Worm (Caenorhabditis elegans) whole organism, L4 larva: Measurements from ENCODE around the gene sup-1.
A peak's percentile ranks its signal among the peaks of the same experiment; 100 is the strongest.

ENCODE experiments used
- F10B5.3 ChIP-seq: sonication (generic microtip); optimal IDR thresholded peaks from 2 replicates; lab custom pipeline; 2016; ENCODE audit warnings: mild to moderate bottlenecking, missing genetic modification characterization, missing compliant biosample characterization
- F44E2.7 ChIP-seq: fragments of 200-800 bp; sonication (Bioruptor generic); IDR thresholded peaks from 2 replicates; pipeline ENCODE4 v2.1.2; 2022; ENCODE audit warnings: missing genetic modification characterization, missing compliant biosample characterization
- Y48G9A.11 ChIP-seq: fragments of 200-800 bp; sonication (Bioruptor generic); IDR thresholded peaks from 2 replicates; pipeline ENCODE4 v1.3.6; 2022; ENCODE audit warnings: missing genetic modification reagents, missing genetic modification characterization, missing compliant biosample characterization
- Y5F2A.4 ChIP-seq: fragments of 200-800 bp; sonication (Bioruptor generic); optimal IDR thresholded peaks from 2 replicates; lab custom pipeline; 2018; ENCODE audit warnings: mild to moderate bottlenecking, missing genetic modification characterization, missing compliant biosample characterization
- ZK337.2 ChIP-seq: fragments of 200-800 bp; sonication (Bioruptor generic); IDR thresholded peaks from 2 replicates; pipeline ENCODE4 v1.3.6; 2022; ENCODE audit warnings: missing genetic modification reagents, missing genetic modification characterization, missing compliant biosample characterization
- aha-1 ChIP-seq: fragments of 150-350 bp; peaks from one replicate; lab custom pipeline; 2014; ENCODE audit warnings: missing biosample characterization, missing genetic modification characterization
- ama-1 ChIP-seq: fragments of 150-350 bp; optimal IDR thresholded peaks from 2 replicates; lab custom pipeline; 2014; ENCODE audit warnings: inconsistent platforms, mixed read lengths
- ceh-82 ChIP-seq: sonication (generic microtip); optimal IDR thresholded peaks from 2 replicates; lab custom pipeline; 2017; ENCODE audit warnings: missing biosample characterization, missing genetic modification characterization
- ces-1 ChIP-seq: fragments of 150-350 bp; sonication (generic microtip); optimal IDR thresholded peaks from 4 replicates; lab custom pipeline; 2014; ENCODE audit warnings: missing biosample characterization, missing genetic modification reagents, missing genetic modification characterization
- ctbp-1 ChIP-seq: fragments of 200-800 bp; sonication (Bioruptor generic); IDR thresholded peaks from 2 replicates; pipeline ENCODE4 v1.3.6; 2022; ENCODE audit warnings: missing genetic modification reagents, missing genetic modification characterization, missing compliant biosample characterization
- daf-12 ChIP-seq: fragments of 150-350 bp; optimal IDR thresholded peaks from 2 replicates; lab custom pipeline; 2014; ENCODE audit warnings: missing biosample characterization, missing genetic modification reagents, missing genetic modification characterization
- daf-16 ChIP-seq, 3 experiments: sonication (generic microtip); optimal IDR thresholded peaks; 2 replicates each; lab custom pipeline; 2016 to 2017; ENCODE audit warnings: missing genetic modification characterization in 3 of 3, missing genetic modification reagents in 3 of 3, mild to moderate bottlenecking in 2 of 3, missing compliant biosample characterization in 2 of 3, missing biosample characterization in 1 of 3, moderate library complexity in 1 of 3
- dmd-6 ChIP-seq: fragments of 200-800 bp; sonication (Bioruptor generic); IDR thresholded peaks from 2 replicates; pipeline ENCODE4 v1.3.6; 2022; ENCODE audit warnings: missing genetic modification reagents, missing genetic modification characterization, missing compliant biosample characterization
- dmd-9 ChIP-seq: fragments of 200-800 bp; sonication (Bioruptor generic); IDR thresholded peaks from 2 replicates; pipeline ENCODE4 v1.3.6; 2022; ENCODE audit warnings: missing genetic modification reagents, missing genetic modification characterization, missing compliant biosample characterization
- duxl-1 ChIP-seq: sonication (generic microtip); optimal IDR thresholded peaks from 2 replicates; lab custom pipeline; 2016; ENCODE audit warnings: mild to moderate bottlenecking, missing genetic modification characterization, moderate library complexity, missing compliant biosample characterization; ENCODE audit not compliant: poor library complexity
- dve-1 ChIP-seq: sonication (generic microtip); optimal IDR thresholded peaks from 2 replicates; lab custom pipeline; 2017; ENCODE audit warnings: antibody characterized with exemption, mild to moderate bottlenecking, missing genetic modification characterization, missing compliant biosample characterization; ENCODE audit not compliant: insufficient read depth
- egl-27 ChIP-seq: sonication (generic microtip); optimal IDR thresholded peaks from 3 replicates; lab custom pipeline; 2017; ENCODE audit warnings: missing biosample characterization, missing genetic modification reagents, missing genetic modification characterization
- fkh-10 ChIP-seq: fragments of 150-350 bp; optimal IDR thresholded peaks from 2 replicates; lab custom pipeline; 2014; ENCODE audit warnings: missing biosample characterization, missing genetic modification reagents, missing genetic modification characterization
- gei-8 ChIP-seq: fragments of 200-800 bp; sonication (Bioruptor generic); optimal IDR thresholded peaks from 2 replicates; lab custom pipeline; 2018; ENCODE audit warnings: mild to moderate bottlenecking, missing genetic modification characterization, missing compliant biosample characterization
- hif-1 ChIP-seq, 2 experiments: sonication (generic microtip); optimal IDR thresholded peaks; 2 replicates each; lab custom pipeline; 2016 to 2017; ENCODE audit warnings: missing compliant biosample characterization in 2 of 2, missing genetic modification characterization in 2 of 2, missing genetic modification reagents in 2 of 2, missing genotype in 2 of 2, mild to moderate bottlenecking in 1 of 2
- hlh-11 ChIP-seq: fragments of 200-800 bp; sonication (Bioruptor generic); optimal IDR thresholded peaks from 2 replicates; lab custom pipeline; 2018; ENCODE audit warnings: mild to moderate bottlenecking, missing genetic modification characterization, missing compliant biosample characterization
- hlh-30 ChIP-seq: sonication (generic microtip); optimal IDR thresholded peaks from 2 replicates; lab custom pipeline; 2017; ENCODE audit warnings: antibody characterized with exemption, mild to moderate bottlenecking, missing genetic modification characterization, missing compliant biosample characterization; ENCODE audit not compliant: insufficient read depth
- hmg-1.1 ChIP-seq: fragments of 200-800 bp; sonication (Bioruptor generic); IDR thresholded peaks from 2 replicates; pipeline ENCODE4 v1.3.6; 2022; ENCODE audit warnings: missing genetic modification reagents, missing genetic modification characterization, missing compliant biosample characterization
- lin-1 ChIP-seq: fragments of 200-800 bp; sonication (Bioruptor generic); IDR thresholded peaks from 2 replicates; pipeline ENCODE4 v1.3.6; 2022; ENCODE audit warnings: missing genetic modification reagents, missing genetic modification characterization, missing compliant biosample characterization
- lin-13 ChIP-seq: fragments of 150-350 bp; optimal IDR thresholded peaks from 2 replicates; lab custom pipeline; 2014; ENCODE audit warnings: missing biosample characterization, missing genetic modification reagents, missing genetic modification characterization
- lin-38 ChIP-seq: fragments of 200-800 bp; sonication (Bioruptor generic); IDR thresholded peaks from 2 replicates; pipeline ENCODE4 v1.3.6; 2022; ENCODE audit warnings: missing genetic modification reagents, missing genetic modification characterization, missing compliant biosample characterization
- lsy-2 ChIP-seq, 2 experiments: fragments of 150-350 bp in 1 of 2; sonication (generic microtip) in 1 of 2; optimal IDR thresholded peaks; 2 replicates each; lab custom pipeline; 2014 to 2017; ENCODE audit warnings: missing biosample characterization in 2 of 2, missing genetic modification characterization in 2 of 2
- madf-9 ChIP-seq: fragments of 200-800 bp; sonication (Bioruptor generic); conservative IDR thresholded peaks from 2 replicates; pipeline ENCODE4 v1.3.6; 2022; ENCODE audit warnings: missing genetic modification reagents, missing genetic modification characterization, missing compliant biosample characterization
- mdl-1 ChIP-seq, 2 experiments: fragments of 150-350 bp in 1 of 2; sonication (generic microtip) in 1 of 2; optimal IDR thresholded peaks; 2 replicates each; lab custom pipeline; 2014 to 2017; ENCODE audit warnings: missing biosample characterization in 2 of 2, missing genetic modification characterization in 2 of 2
- nhr-10 ChIP-seq: fragments of 150-350 bp; optimal IDR thresholded peaks from 2 replicates; lab custom pipeline; 2014; ENCODE audit warnings: missing biosample characterization, missing genetic modification characterization
- nhr-11 ChIP-seq: fragments of 150-350 bp; optimal IDR thresholded peaks from 2 replicates; lab custom pipeline; 2014; ENCODE audit warnings: missing biosample characterization, missing genetic modification characterization
- nhr-28 ChIP-seq: fragments of 150-350 bp; optimal IDR thresholded peaks from 2 replicates; lab custom pipeline; 2014; ENCODE audit warnings: missing biosample characterization, missing genetic modification characterization
- nhr-41 ChIP-seq: fragments of 200-800 bp; sonication (Bioruptor generic); IDR thresholded peaks from 2 replicates; pipeline ENCODE4 v1.3.6; 2022; ENCODE audit warnings: missing genetic modification reagents, missing genetic modification characterization, missing compliant biosample characterization
- nhr-77 ChIP-seq: fragments of 150-350 bp; optimal IDR thresholded peaks from 2 replicates; lab custom pipeline; 2014; ENCODE audit warnings: missing biosample characterization, missing genetic modification characterization
- php-3 ChIP-seq: fragments of 200-800 bp; sonication (Bioruptor generic); IDR thresholded peaks from 2 replicates; pipeline ENCODE4 v1.3.6; 2022; ENCODE audit warnings: missing genetic modification reagents, missing genetic modification characterization, missing compliant biosample characterization
- snpc-1.2 ChIP-seq: fragments of 200-800 bp; sonication (Bioruptor generic); IDR thresholded peaks from 2 replicates; pipeline ENCODE4 v1.3.6; 2022; ENCODE audit warnings: missing genetic modification reagents, missing genetic modification characterization, missing compliant biosample characterization
- unc-130 ChIP-seq: sonication (generic microtip); optimal IDR thresholded peaks from 2 replicates; lab custom pipeline; 2016; ENCODE audit warnings: missing genetic modification reagents, missing genetic modification characterization, missing compliant biosample characterization
- zag-1 ChIP-seq: fragments of 150-350 bp; optimal IDR thresholded peaks from 2 replicates; lab custom pipeline; 2014; ENCODE audit warnings: missing biosample characterization, missing genetic modification characterization
- zip-11 ChIP-seq: fragments of 200-800 bp; sonication (Bioruptor generic); IDR thresholded peaks from 2 replicates; pipeline ENCODE4 v1.3.6; 2022; ENCODE audit warnings: missing genetic modification characterization, missing compliant biosample characterization
- ztf-11 ChIP-seq: fragments of 150-350 bp; optimal IDR thresholded peaks from 2 replicates; lab custom pipeline; 2014; ENCODE audit warnings: missing biosample characterization, missing genetic modification characterization
- ztf-7 ChIP-seq: fragments of 150-350 bp; optimal IDR thresholded peaks from 2 replicates; lab custom pipeline; 2014; ENCODE audit warnings: missing biosample characterization, missing genetic modification characterization

sup-1 gene

DNA sequence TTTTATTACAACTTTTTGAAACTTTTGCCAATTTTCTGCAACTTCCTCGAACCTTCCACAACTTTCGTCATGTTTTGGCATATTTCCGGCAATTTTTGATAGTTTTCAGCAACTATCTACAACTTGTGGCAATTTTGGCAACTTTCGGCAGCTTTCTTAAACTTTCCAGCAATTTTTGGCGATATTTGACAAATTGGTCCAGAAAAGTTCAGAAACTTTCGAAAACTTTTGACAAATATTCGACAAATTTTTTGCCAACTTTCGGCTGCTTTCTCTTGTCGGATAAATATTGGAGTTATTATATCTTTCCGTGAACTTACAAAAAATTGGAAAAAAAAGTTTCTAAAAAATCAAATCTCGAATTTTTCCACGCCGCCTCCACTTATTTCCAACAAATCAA is 7.1 kb downstream of the sup-1 start, which contains the start of gene Y41C4A.18:
Y41C4A.18 (plus strand) TSS at position 301 of the 400 bp plus-strand sequence.
- TF ChIP-seq lin-13 (no peak), aha-1 (tag; lab: Kevin White, UChicago) (peak; percentile 39)

DNA sequence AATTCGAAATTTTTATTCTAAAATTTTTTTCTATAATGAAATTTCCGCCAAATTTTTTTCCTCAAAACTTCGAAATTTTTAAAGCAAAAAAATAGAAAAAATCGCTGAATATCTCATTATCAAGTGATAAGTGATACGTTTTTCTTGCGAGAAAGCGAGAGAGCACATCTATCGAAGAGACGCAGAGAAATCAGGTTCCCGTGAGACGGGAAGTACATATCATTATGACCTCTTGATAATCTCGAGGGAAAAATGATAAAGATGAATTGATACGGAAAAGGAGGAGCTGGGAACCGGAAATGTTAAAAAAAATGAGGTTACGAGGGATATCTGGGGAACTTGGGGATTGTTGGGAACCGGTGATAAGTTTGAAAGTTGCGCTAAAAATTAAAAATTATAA is 10.4 kb downstream of the sup-1 start:
- TF ChIP-seq nhr-28 (tag; lab: Kevin White, UChicago) (peak; percentile 3), nhr-41 (GFP tag; lab: Robert Waterston, UW) (peak; percentile 55; the same call in 1 of the 2 replicates), dmd-9 (GFP tag; lab: Robert Waterston, UW) (no peak), lin-1 (GFP tag; lab: Robert Waterston, UW) (peak; percentile 39; the same call in 1 of the 2 replicates), dmd-6 (peak; percentile 43), ceh-82 (tag; lab: Kevin White, UChicago) (no peak), hlh-30 (tag; lab: Kevin White, UChicago) (peak; percentile 68), hlh-11 (peak; percentile 17)

DNA sequence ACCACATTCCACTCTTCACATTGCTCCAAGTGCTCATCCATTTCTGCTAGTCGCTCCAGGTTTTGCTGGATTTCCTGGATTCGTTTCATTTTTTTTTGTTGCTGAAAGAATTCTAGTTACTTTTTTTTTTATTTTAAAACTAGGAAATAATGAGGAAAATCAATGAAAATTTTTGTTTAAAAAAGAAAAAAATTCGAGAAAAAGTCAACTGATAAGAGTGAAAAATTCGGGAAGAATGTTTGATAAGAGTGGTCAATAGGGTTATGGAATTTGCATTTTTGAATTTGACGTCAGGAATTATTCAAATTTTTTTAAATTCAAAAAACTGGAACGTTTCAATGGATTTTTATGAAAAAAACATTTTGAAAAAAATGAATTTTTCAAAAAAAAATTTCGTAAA is 10.8 kb downstream of the sup-1 start, which contains the start of gene Y41C4A.12:
Y41C4A.12 (minus strand) TSS at position 101 of the 400 bp plus-strand sequence.
- no peak for TF ChIP-seq lsy-2 (tag; optimal IDR thresholded peaks at IDR 0.05; lab: Kevin White, UChicago)
- TF ChIP-seq daf-16 (GFP tag; optimal IDR thresholded peaks at IDR 0.05; lab: Kevin White, UChicago): no peak
- TF ChIP-seq daf-16 (tag; optimal IDR thresholded peaks at IDR 0.05; lab: Kevin White, UChicago): peak; percentile 31

DNA sequence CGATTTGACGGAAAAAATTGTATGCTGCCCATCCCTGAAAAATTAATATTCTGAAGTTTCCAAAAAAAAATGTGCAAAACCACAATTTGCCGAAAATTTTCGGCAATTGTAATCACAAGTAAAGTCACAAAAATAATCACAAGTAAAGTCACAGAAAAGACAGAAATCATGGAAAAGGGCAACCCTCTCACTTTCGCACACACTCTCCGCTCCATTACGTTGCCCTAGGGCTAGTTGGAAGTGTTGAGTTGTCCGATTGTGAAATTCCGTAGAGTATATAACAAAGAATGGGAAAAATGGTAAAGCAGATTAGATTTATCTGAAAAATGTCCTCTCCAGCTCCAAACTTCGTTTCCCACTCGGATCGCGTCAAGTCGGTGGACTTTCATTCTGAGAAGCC is 16.0 kb downstream of the sup-1 start, which contains the start of gene Y41C4A.32:
Y41C4A.32 (plus strand) TSS at position 302 of the 400 bp plus-strand sequence.
- TF ChIP-seq hlh-11 (peak; percentile 7), Y48G9A.11 (GFP tag; lab: Robert Waterston, UW) (no peak), hlh-30 (tag; lab: Kevin White, UChicago) (peak; percentile 43), nhr-28 (tag; lab: Kevin White, UChicago) (peak; percentile 9), hmg-1.1 (GFP tag; lab: Robert Waterston, UW) (0 out of 2 replicates have a peak, but pooled peaks have one; percentile 19), lin-38 (GFP tag; lab: Robert Waterston, UW) (peak; percentile 29)

- TF ChIP-seq php-3 (GFP tag; lab: Robert Waterston, UW): no peak
- peak in 1 of 2 experiments; percentile 72 for TF ChIP-seq lsy-2 (tag; optimal IDR thresholded peaks at IDR 0.05; lab: Kevin White, UChicago)
- no peak for TF ChIP-seq hif-1 (tag; optimal IDR thresholded peaks at IDR 0.05; lab: Kevin White, UChicago)
- no peak for TF ChIP-seq ceh-82 (tag; lab: Kevin White, UChicago)
- no peak for TF ChIP-seq F44E2.7 (GFP tag; lab: Robert Waterston, UW)
- no peak for TF ChIP-seq ama-1 (lab: Kevin White, UChicago)
- peak; percentile 31 for TF ChIP-seq nhr-77 (tag; lab: Kevin White, UChicago)
- TF ChIP-seq duxl-1: no peak
- no peak for TF ChIP-seq ZK337.2 (GFP tag; lab: Robert Waterston, UW)
- TF ChIP-seq madf-9 (GFP tag; lab: Robert Waterston, UW): 0 out of 2 replicates have a peak, but pooled peaks have one; percentile 13
- no peak for TF ChIP-seq unc-130
- no peak for TF ChIP-seq snpc-1.2 (GFP tag; lab: Robert Waterston, UW)
- TF ChIP-seq fkh-10 (GFP tag; lab: Kevin White, UChicago): peak; percentile 5
- TF ChIP-seq daf-16 (GFP tag; optimal IDR thresholded peaks at IDR 0.05; lab: Kevin White, UChicago): no peak
- TF ChIP-seq daf-16 (tag; optimal IDR thresholded peaks at IDR 0.05; lab: Kevin White, UChicago): peak; percentile 3
- TF ChIP-seq ztf-7 (tag; lab: Kevin White, UChicago): no peak
- no peak for TF ChIP-seq zag-1
- peak; percentile 59; the same call in 1 of the 2 replicates for TF ChIP-seq hmg-1.1 (GFP tag; lab: Robert Waterston, UW)
- TF ChIP-seq ztf-11: no peak
- TF ChIP-seq Y5F2A.4: no peak
- TF ChIP-seq mdl-1 (tag; optimal IDR thresholded peaks at IDR 0.05; lab: Kevin White, UChicago): peak in 1 of 2 experiments; percentile 8
- no peak for TF ChIP-seq nhr-11
- TF ChIP-seq F10B5.3 (tag; lab: Kevin White, UChicago): no peak
- TF ChIP-seq gei-8 (GFP tag; lab: Kevin White, UChicago): no peak
- no peak for TF ChIP-seq ces-1 (GFP tag; lab: Kevin White, UChicago)
- no peak for TF ChIP-seq daf-12 (tag; lab: Kevin White, UChicago)
- no peak for TF ChIP-seq nhr-10
- TF ChIP-seq zip-11 (GFP tag; lab: Robert Waterston, UW): no peak
- TF ChIP-seq egl-27: no peak
- TF ChIP-seq dve-1: peak; percentile 36
- no peak for TF ChIP-seq ctbp-1 (GFP tag; lab: Robert Waterston, UW)
These were observed 18.0 kb downstream of the sup-1 start, which contains the start of the genes elb-1 and Y41C4A.11 for ce11 chrIII:11719400-11719875. Gene elb-1, minus strand, starts transcription at chrIII:11719450. Gene Y41C4A.11, plus strand, starts transcription at chrIII:11719860.
